Worm (Caenorhabditis elegans): Measurements from ENCODE around the gene nasp-1.

Gene nasp-1

ce11 chrII:11153080-11153479 is 46.7 kb downstream of the nasp-1 start:
- TF ChIP-seq nhr-237 (tag; optimal IDR thresholded peaks at IDR 0.05) (no peak), tlp-1 (tag; optimal IDR thresholded peaks at IDR 0.05) (no peak), pqm-1 (tag; optimal IDR thresholded peaks at IDR 0.05) (no peak), elt-2 (tag; optimal IDR thresholded peaks at IDR 0.05) (peak; percentile 9), snpc-4 (tag; optimal IDR thresholded peaks at IDR 0.05) (no peak), irx-1 (tag; optimal IDR thresholded peaks at IDR 0.05) (no peak)

ce11 chrII:11153800-11154199 is 47.4 kb downstream of the nasp-1 start:
- TF ChIP-seq unc-98 (GFP tag; IDR thresholded peaks at IDR 0.05) (no peak), elt-2 (tag; optimal IDR thresholded peaks at IDR 0.05) (peak; percentile 72)

- TF ChIP-seq snpc-4 (tag; optimal IDR thresholded peaks at IDR 0.05) (no peak), elt-2 (tag; optimal IDR thresholded peaks at IDR 0.05) (peak; percentile 12)
These were observed 48.5 kb downstream of the nasp-1 start for ce11 chrII:11154957-11155356.

- TF ChIP-seq pqm-1 (tag; optimal IDR thresholded peaks at IDR 0.05) = no peak
- no peak for TF ChIP-seq jun-1 (tag; optimal IDR thresholded peaks at IDR 0.05)
- TF ChIP-seq ceh-90 (tag; optimal IDR thresholded peaks at IDR 0.05) = no peak
- no peak for TF ChIP-seq irx-1 (tag; optimal IDR thresholded peaks at IDR 0.05)
- TF ChIP-seq lir-3 (tag; optimal IDR thresholded peaks at IDR 0.05; ENCODE audit: poor library complexity) = no peak
- TF ChIP-seq tlp-1 (tag; optimal IDR thresholded peaks at IDR 0.05) = no peak
- no peak for TF ChIP-seq aly-2 (tag; optimal IDR thresholded peaks at IDR 0.05)
- TF ChIP-seq swsn-7 (tag; optimal IDR thresholded peaks at IDR 0.05) = no peak
- no peak for TF ChIP-seq alr-1 (tag; optimal IDR thresholded peaks at IDR 0.05; ENCODE audit: borderline replicate concordance)
- no peak for TF ChIP-seq F16B12.6 (tag; optimal IDR thresholded peaks at IDR 0.05)
- TF ChIP-seq snu-23 (GFP tag; optimal IDR thresholded peaks at IDR 0.05) = no peak
- no peak for TF ChIP-seq lin-14 (GFP tag; optimal IDR thresholded peaks at IDR 0.05)
- no peak for TF ChIP-seq egl-13 (tag; optimal IDR thresholded peaks at IDR 0.05)
These were observed 49.0 kb downstream of the nasp-1 start for ce11 chrII:11155400-11155799.

- no peak for TF ChIP-seq lin-15B (tag; optimal IDR thresholded peaks at IDR 0.05)
- no peak for TF ChIP-seq alr-1 (tag; optimal IDR thresholded peaks at IDR 0.05; ENCODE audit: borderline replicate concordance)
- TF ChIP-seq efl-3 (GFP tag; optimal IDR thresholded peaks at IDR 0.05) = no peak
- no peak for TF ChIP-seq pax-3 (tag; optimal IDR thresholded peaks at IDR 0.05)
- TF ChIP-seq lin-35 (GFP tag; optimal IDR thresholded peaks at IDR 0.05) = peak in 1 of 2 experiments; percentile 17
- peak; percentile 68 for TF ChIP-seq elt-2 (tag; optimal IDR thresholded peaks at IDR 0.05)
- TF ChIP-seq egl-13 (tag; optimal IDR thresholded peaks at IDR 0.05) = no peak
- TF ChIP-seq tbx-2 (tag; optimal IDR thresholded peaks at IDR 0.05) = no peak
- no peak for TF ChIP-seq skn-1 (tag; optimal IDR thresholded peaks at IDR 0.05)
- no peak for TF ChIP-seq efl-1 (optimal IDR thresholded peaks at IDR 0.05)
- TF ChIP-seq efl-1 (GFP tag; optimal IDR thresholded peaks at IDR 0.05 in 1 of 2) = peak in 1 of 2 experiments; percentile 11
- no peak for TF ChIP-seq pag-3 (tag; optimal IDR thresholded peaks at IDR 0.05; ENCODE audit: borderline replicate concordance, insufficient read depth)
- no peak for TF ChIP-seq C04F5.9 (tag; optimal IDR thresholded peaks at IDR 0.05)
- no peak for TF ChIP-seq nhr-90 (tag; optimal IDR thresholded peaks at IDR 0.05; ENCODE audit: poor library complexity)
- TF ChIP-seq nhr-28 (tag; optimal IDR thresholded peaks at IDR 0.05) = no peak
- no peak for TF ChIP-seq nhr-47 (tag; optimal IDR thresholded peaks at IDR 0.05)
These were observed 49.7 kb downstream of the nasp-1 start for ce11 chrII:11156160-11156559.

- peak; percentile 21 for TF ChIP-seq fos-1 (tag; optimal IDR thresholded peaks at IDR 0.05)
- TF ChIP-seq nhr-90 (tag; optimal IDR thresholded peaks at IDR 0.05; ENCODE audit: poor library complexity) = peak; percentile 61
- TF ChIP-seq unc-62 (GFP tag; optimal IDR thresholded peaks at IDR 0.05) = no peak
- peak; percentile 22 for TF ChIP-seq mep-1 (tag; optimal IDR thresholded peaks at IDR 0.05)
- TF ChIP-seq lin-39 (tag; optimal IDR thresholded peaks at IDR 0.05) = no peak
- peak; percentile 74 for TF ChIP-seq snu-23 (GFP tag; optimal IDR thresholded peaks at IDR 0.05)
- TF ChIP-seq sup-37 (GFP tag; optimal IDR thresholded peaks at IDR 0.05) = no peak
- no peak for TF ChIP-seq irx-1 (tag; optimal IDR thresholded peaks at IDR 0.05)
- TF ChIP-seq grh-1 (GFP tag; IDR thresholded peaks at IDR 0.05) = peak; percentile 48; the same call in 1 of the 2 replicates
- TF ChIP-seq pax-3 (tag; optimal IDR thresholded peaks at IDR 0.05) = no peak
- TF ChIP-seq unc-130 (tag; optimal IDR thresholded peaks at IDR 0.05) = peak; percentile 55
- TF ChIP-seq nhr-237 (tag; optimal IDR thresholded peaks at IDR 0.05) = no peak
- no peak for TF ChIP-seq jun-1 (tag; optimal IDR thresholded peaks at IDR 0.05)
- TF ChIP-seq nhr-47 (tag; optimal IDR thresholded peaks at IDR 0.05) = peak; percentile 70
- peak; percentile 34 to 62 for TF ChIP-seq lsy-2 (tag; optimal IDR thresholded peaks at IDR 0.05)
- peak; percentile 53 for TF ChIP-seq elt-2 (tag; optimal IDR thresholded peaks at IDR 0.05)
- peak; percentile 63 for TF ChIP-seq swsn-7 (tag; optimal IDR thresholded peaks at IDR 0.05)
- TF ChIP-seq unc-30 (tag; optimal IDR thresholded peaks at IDR 0.05) = no peak
- peak; percentile 5 for TF ChIP-seq F16B12.6 (tag; optimal IDR thresholded peaks at IDR 0.05)
- TF ChIP-seq snpc-4 (tag; optimal IDR thresholded peaks at IDR 0.05) = peak; percentile 59
- no peak for TF ChIP-seq ces-1 (GFP tag; optimal IDR thresholded peaks at IDR 0.05)
- peak; percentile 12 to 36 (median 30) for TF ChIP-seq ceh-82 (tag; optimal IDR thresholded peaks at IDR 0.05)
These were observed 51.2 kb downstream of the nasp-1 start for ce11 chrII:11157660-11158059.
